Worm (Caenorhabditis elegans) whole organism, L4 larva: ENCODE data around the gene spp-21.

ENCODE experiments used
- D1046.2 ChIP-seq: fragments of 200-800 bp; sonication (Bioruptor generic); IDR thresholded peaks from 2 replicates; pipeline ENCODE4 v1.3.6; 2022; ENCODE audit warnings: missing genetic modification characterization, missing compliant biosample characterization
- F10B5.3 ChIP-seq: sonication (generic microtip); optimal IDR thresholded peaks from 2 replicates; lab custom pipeline; 2016; ENCODE audit warnings: mild to moderate bottlenecking, missing genetic modification characterization, missing compliant biosample characterization
- F26F4.8 ChIP-seq: fragments of 200-800 bp; sonication (Bioruptor generic); conservative IDR thresholded peaks from 2 replicates; pipeline ENCODE4 v1.3.6; 2022; ENCODE audit warnings: missing genetic modification characterization, missing compliant biosample characterization
- F37D6.2 ChIP-seq: sonication (generic microtip); optimal IDR thresholded peaks from 2 replicates; lab custom pipeline; 2016; ENCODE audit warnings: mild to moderate bottlenecking, missing genetic modification characterization, missing compliant biosample characterization
- F44E2.7 ChIP-seq: fragments of 200-800 bp; sonication (Bioruptor generic); IDR thresholded peaks from 2 replicates; pipeline ENCODE4 v2.1.2; 2022; ENCODE audit warnings: missing genetic modification characterization, missing compliant biosample characterization
- F49E8.2 ChIP-seq: sonication (generic microtip); optimal IDR thresholded peaks from 2 replicates; lab custom pipeline; 2016; ENCODE audit warnings: missing compliant biosample characterization, mild to moderate bottlenecking, missing genetic modification characterization, borderline replicate concordance
- R02D3.7 ChIP-seq: fragments of 150-350 bp; sonication (generic microtip); optimal IDR thresholded peaks from 3 replicates; lab custom pipeline; 2014; ENCODE audit warnings: missing biosample characterization, missing genetic modification characterization
- T20F7.1 ChIP-seq: fragments of 200-800 bp; sonication (Bioruptor generic); optimal IDR thresholded peaks from 2 replicates; lab custom pipeline; 2018; ENCODE audit warnings: mild to moderate bottlenecking, missing genetic modification characterization, missing compliant biosample characterization
- Y105C5A.15 ChIP-seq: fragments of 200-800 bp; sonication (Bioruptor generic); IDR thresholded peaks from 2 replicates; pipeline ENCODE4 v1.3.6; 2022; ENCODE audit warnings: missing genetic modification characterization, missing compliant biosample characterization
- Y5F2A.4 ChIP-seq: fragments of 200-800 bp; sonication (Bioruptor generic); optimal IDR thresholded peaks from 2 replicates; lab custom pipeline; 2018; ENCODE audit warnings: mild to moderate bottlenecking, missing genetic modification characterization, missing compliant biosample characterization
- aha-1 ChIP-seq: fragments of 150-350 bp; peaks from one replicate; lab custom pipeline; 2014; ENCODE audit warnings: missing biosample characterization, missing genetic modification characterization
- aly-2 ChIP-seq: sonication (generic microtip); optimal IDR thresholded peaks from 2 replicates; lab custom pipeline; 2018; ENCODE audit warnings: missing biosample characterization, missing genetic modification characterization
- ceh-28 ChIP-seq: fragments of 150-350 bp; optimal IDR thresholded peaks from 2 replicates; lab custom pipeline; 2014; ENCODE audit warnings: missing biosample characterization, missing genetic modification reagents, missing genetic modification characterization
- ceh-32 ChIP-seq: sonication (generic microtip); optimal IDR thresholded peaks from 2 replicates; lab custom pipeline; 2016; ENCODE audit warnings: mild to moderate bottlenecking, missing genetic modification characterization, missing compliant biosample characterization; ENCODE audit not compliant: poor library complexity
- ces-1 ChIP-seq: fragments of 150-350 bp; sonication (generic microtip); optimal IDR thresholded peaks from 4 replicates; lab custom pipeline; 2014; ENCODE audit warnings: missing biosample characterization, missing genetic modification reagents, missing genetic modification characterization
- cey-2 ChIP-seq: sonication (generic microtip); optimal IDR thresholded peaks from 3 replicates; lab custom pipeline; 2017; ENCODE audit warnings: missing genetic modification characterization, mild to moderate bottlenecking, missing compliant biosample characterization, antibody characterized with exemption, borderline replicate concordance; ENCODE audit not compliant: insufficient read depth
- ctbp-1 ChIP-seq: fragments of 200-800 bp; sonication (Bioruptor generic); IDR thresholded peaks from 2 replicates; pipeline ENCODE4 v1.3.6; 2022; ENCODE audit warnings: missing genetic modification reagents, missing genetic modification characterization, missing compliant biosample characterization
- daf-12 ChIP-seq: fragments of 150-350 bp; optimal IDR thresholded peaks from 2 replicates; lab custom pipeline; 2014; ENCODE audit warnings: missing biosample characterization, missing genetic modification reagents, missing genetic modification characterization
- dmd-9 ChIP-seq: fragments of 200-800 bp; sonication (Bioruptor generic); IDR thresholded peaks from 2 replicates; pipeline ENCODE4 v1.3.6; 2022; ENCODE audit warnings: missing genetic modification reagents, missing genetic modification characterization, missing compliant biosample characterization
- dpl-1 ChIP-seq: fragments of 150-350 bp; optimal IDR thresholded peaks from 2 replicates; lab custom pipeline; 2014; ENCODE audit warnings: missing biosample characterization, missing genetic modification reagents, missing genetic modification characterization
- duxl-1 ChIP-seq: sonication (generic microtip); optimal IDR thresholded peaks from 2 replicates; lab custom pipeline; 2016; ENCODE audit warnings: mild to moderate bottlenecking, missing genetic modification characterization, moderate library complexity, missing compliant biosample characterization; ENCODE audit not compliant: poor library complexity
- dve-1 ChIP-seq: sonication (generic microtip); optimal IDR thresholded peaks from 2 replicates; lab custom pipeline; 2017; ENCODE audit warnings: antibody characterized with exemption, mild to moderate bottlenecking, missing genetic modification characterization, missing compliant biosample characterization; ENCODE audit not compliant: insufficient read depth
- gei-8 ChIP-seq: fragments of 200-800 bp; sonication (Bioruptor generic); optimal IDR thresholded peaks from 2 replicates; lab custom pipeline; 2018; ENCODE audit warnings: mild to moderate bottlenecking, missing genetic modification characterization, missing compliant biosample characterization
- hlh-11 ChIP-seq: fragments of 200-800 bp; sonication (Bioruptor generic); optimal IDR thresholded peaks from 2 replicates; lab custom pipeline; 2018; ENCODE audit warnings: mild to moderate bottlenecking, missing genetic modification characterization, missing compliant biosample characterization
- hlh-30 ChIP-seq: sonication (generic microtip); optimal IDR thresholded peaks from 2 replicates; lab custom pipeline; 2017; ENCODE audit warnings: antibody characterized with exemption, mild to moderate bottlenecking, missing genetic modification characterization, missing compliant biosample characterization; ENCODE audit not compliant: insufficient read depth
- lim-7 ChIP-seq: fragments of 200-800 bp; sonication (Bioruptor generic); IDR thresholded peaks from 2 replicates; pipeline ENCODE4 v1.3.6; 2022; ENCODE audit warnings: missing genetic modification characterization, missing compliant biosample characterization
- lin-13 ChIP-seq: fragments of 150-350 bp; optimal IDR thresholded peaks from 2 replicates; lab custom pipeline; 2014; ENCODE audit warnings: missing biosample characterization, missing genetic modification reagents, missing genetic modification characterization
- lir-3 ChIP-seq: sonication (generic microtip); optimal IDR thresholded peaks from 2 replicates; lab custom pipeline; 2016; ENCODE audit warnings: mild to moderate bottlenecking, missing genetic modification characterization, missing compliant biosample characterization
- madf-5 ChIP-seq, 2 experiments: fragments of 200-800 bp; sonication (Bioruptor generic); IDR thresholded peaks; 2 replicates each; pipeline ENCODE4 v1.3.6; 2022; ENCODE audit warnings: missing compliant biosample characterization in 2 of 2, missing genetic modification characterization in 2 of 2
- mes-2 ChIP-seq: sonication (generic microtip); optimal IDR thresholded peaks from 2 replicates; lab custom pipeline; 2016; ENCODE audit warnings: missing genotype, mild to moderate bottlenecking, missing genetic modification characterization, missing compliant biosample characterization; ENCODE audit not compliant: poor library complexity, severe bottlenecking
- mxl-3 ChIP-seq: fragments of 200-800 bp; sonication (Bioruptor generic); optimal IDR thresholded peaks from 2 replicates; lab custom pipeline; 2018; ENCODE audit warnings: mild to moderate bottlenecking, missing genetic modification characterization, missing compliant biosample characterization
- nhr-10 ChIP-seq: fragments of 150-350 bp; optimal IDR thresholded peaks from 2 replicates; lab custom pipeline; 2014; ENCODE audit warnings: missing biosample characterization, missing genetic modification characterization
- nhr-102 ChIP-seq: sonication (generic microtip); optimal IDR thresholded peaks from 2 replicates; lab custom pipeline; 2016; ENCODE audit warnings: mild to moderate bottlenecking, missing genetic modification characterization, moderate library complexity, missing compliant biosample characterization
- nhr-237 ChIP-seq: sonication (generic microtip); optimal IDR thresholded peaks from 2 replicates; lab custom pipeline; 2017; ENCODE audit warnings: missing biosample characterization, missing genetic modification characterization
- nhr-25 ChIP-seq: sonication (generic microtip); optimal IDR thresholded peaks from 2 replicates; lab custom pipeline; 2017; ENCODE audit warnings: missing genetic modification characterization, mild to moderate bottlenecking, missing compliant biosample characterization, antibody characterized with exemption, moderate library complexity, borderline replicate concordance; ENCODE audit not compliant: insufficient read depth
- nhr-28 ChIP-seq: fragments of 150-350 bp; optimal IDR thresholded peaks from 2 replicates; lab custom pipeline; 2014; ENCODE audit warnings: missing biosample characterization, missing genetic modification characterization
- nhr-6 ChIP-seq: fragments of 150-350 bp; optimal IDR thresholded peaks from 2 replicates; lab custom pipeline; 2014; ENCODE audit warnings: missing biosample characterization, missing genetic modification characterization
- nhr-76 ChIP-seq: fragments of 150-350 bp; optimal IDR thresholded peaks from 2 replicates; lab custom pipeline; 2014; ENCODE audit warnings: missing biosample characterization, missing genetic modification characterization
- nhr-77 ChIP-seq: fragments of 150-350 bp; optimal IDR thresholded peaks from 2 replicates; lab custom pipeline; 2014; ENCODE audit warnings: missing biosample characterization, missing genetic modification characterization
- rbr-2 ChIP-seq: sonication (generic microtip); optimal IDR thresholded peaks from 2 replicates; lab custom pipeline; 2016; ENCODE audit warnings: missing genotype, missing genetic modification characterization, missing compliant biosample characterization
- saeg-2 ChIP-seq: fragments of 200-800 bp; sonication (Bioruptor generic); IDR thresholded peaks from 2 replicates; pipeline ENCODE4 v1.3.6; 2022; ENCODE audit warnings: missing genetic modification reagents, missing genetic modification characterization, missing compliant biosample characterization
- skn-1 ChIP-seq: fragments of 150-350 bp; optimal IDR thresholded peaks from 2 replicates; lab custom pipeline; 2014; ENCODE audit warnings: missing biosample characterization, missing genetic modification characterization
- spr-1 ChIP-seq: sonication (generic microtip); optimal IDR thresholded peaks from 2 replicates; lab custom pipeline; 2016; ENCODE audit warnings: mild to moderate bottlenecking, missing genetic modification characterization, missing compliant biosample characterization
- spr-3 ChIP-seq: fragments of 200-800 bp; sonication (Bioruptor generic); optimal IDR thresholded peaks from 2 replicates; lab custom pipeline; 2018; ENCODE audit warnings: mild to moderate bottlenecking, missing genetic modification characterization, missing compliant biosample characterization
- tag-97 ChIP-seq: fragments of 200-800 bp; sonication (Bioruptor generic); IDR thresholded peaks from 2 replicates; pipeline ENCODE4 v1.3.6; 2022; ENCODE audit warnings: missing genetic modification characterization, missing compliant biosample characterization
- tra-1 ChIP-seq: fragments of 200-800 bp; sonication (Bioruptor generic); IDR thresholded peaks from 2 replicates; pipeline ENCODE4 v1.3.6; 2022; ENCODE audit warnings: missing genetic modification reagents, missing genetic modification characterization, missing compliant biosample characterization
- vab-7 ChIP-seq: fragments of 200-800 bp; sonication (Bioruptor generic); IDR thresholded peaks from 2 replicates; pipeline ENCODE4 v1.3.6; 2022; ENCODE audit warnings: missing genetic modification reagents, missing genetic modification characterization, missing compliant biosample characterization
- zfp-2 ChIP-seq: sonication (generic microtip); optimal IDR thresholded peaks from 2 replicates; lab custom pipeline; 2016; ENCODE audit warnings: mild to moderate bottlenecking, missing genetic modification characterization, missing compliant biosample characterization
- zip-2 ChIP-seq: fragments of 150-350 bp; optimal IDR thresholded peaks from 2 replicates; lab custom pipeline; 2014; ENCODE audit warnings: missing biosample characterization, missing genetic modification characterization
- ztf-7 ChIP-seq: fragments of 150-350 bp; optimal IDR thresholded peaks from 2 replicates; lab custom pipeline; 2014; ENCODE audit warnings: missing biosample characterization, missing genetic modification characterization

spp-21 gene

ce11 chrX:11522058-11522757, 32.3 kb downstream of the spp-21 start, which contains the start of gene sdc-2 (continued):
- TF ChIP-seq D1046.2 (GFP tag; lab: Robert Waterston, UW) (no peak), nhr-25 (no peak), dmd-9 (GFP tag; lab: Robert Waterston, UW) (no peak), mxl-3 (GFP tag; lab: Kevin White, UChicago) (peak; percentile 57), zfp-2 (no peak), nhr-76 (tag; lab: Kevin White, UChicago) (no peak), Y5F2A.4 (GFP tag; lab: Kevin White, UChicago) (no peak), nhr-237 (tag; lab: Kevin White, UChicago) (peak; percentile 20), madf-5 (GFP tag; IDR thresholded peaks at IDR 0.05; lab: Robert Waterston, UW) (no peak), cey-2 (tag; lab: Kevin White, UChicago) (no peak), nhr-6 (peak; percentile 80), ztf-7 (tag; lab: Kevin White, UChicago) (no peak), ceh-28 (tag; lab: Kevin White, UChicago) (peak; percentile 17), F49E8.2 (tag; lab: Kevin White, UChicago) (no peak), vab-7 (GFP tag; lab: Robert Waterston, UW) (peak; percentile 53; the same call in 1 of the 2 replicates), hlh-11 (tag; lab: Kevin White, UChicago) (peak; percentile 87), F37D6.2 (tag; lab: Kevin White, UChicago) (peak; percentile 77), spr-3 (GFP tag; lab: Kevin White, UChicago) (no peak), skn-1 (tag; lab: Kevin White, UChicago) (no peak), tra-1 (no peak), R02D3.7 (tag; lab: Kevin White, UChicago) (no peak), F10B5.3 (tag; lab: Kevin White, UChicago) (peak; percentile 30), ces-1 (GFP tag; lab: Kevin White, UChicago) (no peak), Y105C5A.15 (no peak), hlh-30 (tag; lab: Kevin White, UChicago) (peak; percentile 80), rbr-2 (peak; percentile 81), daf-12 (no peak), lim-7 (GFP tag; lab: Robert Waterston, UW) (no peak), dve-1 (peak; percentile 94), aha-1 (peak; percentile 97), spr-1 (tag; lab: Kevin White, UChicago) (peak; percentile 70), dpl-1 (GFP tag; lab: Kevin White, UChicago) (peak; percentile 39), T20F7.1 (no peak), zip-2 (tag; lab: Kevin White, UChicago) (peak; percentile 63), nhr-102 (tag; lab: Kevin White, UChicago) (peak; percentile 91), duxl-1 (tag; lab: Kevin White, UChicago) (peak; percentile 87), F26F4.8 (GFP tag; lab: Robert Waterston, UW) (no peak), ceh-32 (tag; lab: Kevin White, UChicago) (no peak), aly-2 (tag; lab: Kevin White, UChicago) (no peak), saeg-2 (GFP tag; lab: Robert Waterston, UW) (0 out of 2 replicates have a peak, but pooled peaks have one; percentile 66), F44E2.7 (GFP tag; lab: Robert Waterston, UW) (no peak), gei-8 (GFP tag; lab: Kevin White, UChicago) (no peak), nhr-77 (tag; lab: Kevin White, UChicago) (peak; percentile 96), tag-97 (GFP tag; lab: Robert Waterston, UW) (no peak), nhr-10 (no peak), lir-3 (tag; lab: Kevin White, UChicago) (no peak), ctbp-1 (GFP tag; lab: Robert Waterston, UW) (peak; percentile 53; the same call in 1 of the 2 replicates), mes-2 (tag; lab: Kevin White, UChicago) (peak; percentile 88), lin-13 (GFP tag; lab: Kevin White, UChicago) (peak; percentile 79), nhr-28 (tag; lab: Kevin White, UChicago) (peak; percentile 83)
